Worm (Caenorhabditis elegans): ENCODE data around the gene dcap-1.

dcap-1 gene

ce11 chrIV:1093870-1094564, 39.4 kb upstream of the dcap-1 start, which contains the start of the genes cct-8 and Y55F3AR.2 (continued):
- peak; percentile 70 for TF ChIP-seq unc-30 (tag; optimal IDR thresholded peaks at IDR 0.05)
- TF ChIP-seq ceh-88 (GFP tag; IDR thresholded peaks at IDR 0.05) = peak; percentile 97
- TF ChIP-seq nhr-84 (tag; optimal IDR thresholded peaks at IDR 0.05) = peak; percentile 24
- TF ChIP-seq F16B12.6 (tag; optimal IDR thresholded peaks at IDR 0.05) = peak; percentile 100
- peak; percentile 68 for TF ChIP-seq ceh-90 (tag; optimal IDR thresholded peaks at IDR 0.05)

- TF ChIP-seq zag-1 (tag; optimal IDR thresholded peaks at IDR 0.05) (no peak), ceh-63 (GFP tag; optimal IDR thresholded peaks at IDR 0.05) (no peak), fkh-8 (tag; optimal IDR thresholded peaks at IDR 0.05) (no peak), mdl-1 (tag; optimal IDR thresholded peaks at IDR 0.05) (no peak), efl-1 (optimal IDR thresholded peaks at IDR 0.05) (no peak), efl-1 (GFP tag; optimal IDR thresholded peaks at IDR 0.05 in 1 of 2) (peak in 1 of 2 experiments; percentile 63)
Measured at ce11 chrIV:1086913-1087312, 32.3 kb upstream of the dcap-1 start, which contains the start of gene csn-4. Gene csn-4 (minus strand): TSS chrIV:1087013.

- peak; percentile 52 for TF ChIP-seq tlp-1 (tag; optimal IDR thresholded peaks at IDR 0.05)
- TF ChIP-seq pqm-1 (tag; optimal IDR thresholded peaks at IDR 0.05) = peak; percentile 76
- TF ChIP-seq elt-2 (tag; optimal IDR thresholded peaks at IDR 0.05) = peak; percentile 88
- TF ChIP-seq ztf-4 (tag; optimal IDR thresholded peaks at IDR 0.05) = no peak
- peak; percentile 52 for TF ChIP-seq jun-1 (tag; optimal IDR thresholded peaks at IDR 0.05)
Measured at ce11 chrIV:1075484-1075883, 20.9 kb upstream of the dcap-1 start.

- TF ChIP-seq C34B4.2 (tag; optimal IDR thresholded peaks at IDR 0.05) = no peak
- TF ChIP-seq blmp-1 (tag; optimal IDR thresholded peaks at IDR 0.05) = peak; percentile 92
Measured at ce11 chrIV:1074069-1074468, 19.5 kb upstream of the dcap-1 start.

ce11 chrIV:1070383-1070782, 15.8 kb upstream of the dcap-1 start:
- TF ChIP-seq elt-2 (tag; optimal IDR thresholded peaks at IDR 0.05) = peak; percentile 23
- TF ChIP-seq unc-30 (tag; optimal IDR thresholded peaks at IDR 0.05) = peak; percentile 89
- TF ChIP-seq skn-1 (tag; optimal IDR thresholded peaks at IDR 0.05) = peak; percentile 85
- no peak for TF ChIP-seq nhr-12 (tag; optimal IDR thresholded peaks at IDR 0.05)
- no peak for TF ChIP-seq ceh-63 (GFP tag; optimal IDR thresholded peaks at IDR 0.05)
- no peak for TF ChIP-seq ces-1 (GFP tag; optimal IDR thresholded peaks at IDR 0.05)
- TF ChIP-seq C34B4.2 (tag; optimal IDR thresholded peaks at IDR 0.05) = no peak
- peak; percentile 36 for TF ChIP-seq snpc-4 (tag; optimal IDR thresholded peaks at IDR 0.05)
- TF ChIP-seq nhr-11 (tag; optimal IDR thresholded peaks at IDR 0.05) = peak; percentile 70
- peak; percentile 91 for TF ChIP-seq jun-1 (tag; optimal IDR thresholded peaks at IDR 0.05)
- no peak for TF ChIP-seq tlp-1 (tag; optimal IDR thresholded peaks at IDR 0.05)
- TF ChIP-seq hlh-4 (tag; optimal IDR thresholded peaks at IDR 0.05) = no peak
- TF ChIP-seq nhr-85 (tag) = peak; percentile 14
- peak; percentile 64 to 71 for TF ChIP-seq efl-1 (optimal IDR thresholded peaks at IDR 0.05)
- peak; percentile 35 to 93 for TF ChIP-seq efl-1 (GFP tag; optimal IDR thresholded peaks at IDR 0.05 in 1 of 2)
- peak; percentile 73 for TF ChIP-seq fos-1 (tag; optimal IDR thresholded peaks at IDR 0.05)
- TF ChIP-seq C16A3.4 (tag; optimal IDR thresholded peaks at IDR 0.05) = peak; percentile 34
- peak; percentile 60 for TF ChIP-seq aly-2 (tag; optimal IDR thresholded peaks at IDR 0.05)
- TF ChIP-seq egl-27 (tag; optimal IDR thresholded peaks at IDR 0.05) = peak; percentile 38 to 67
- TF ChIP-seq pag-3 (tag; optimal IDR thresholded peaks at IDR 0.05; ENCODE audit: borderline replicate concordance, insufficient read depth) = peak; percentile 22
- peak; percentile 94 for TF ChIP-seq fkh-8 (tag; optimal IDR thresholded peaks at IDR 0.05)
- TF ChIP-seq nhr-84 (tag; optimal IDR thresholded peaks at IDR 0.05) = no peak
- peak; percentile 10 for TF ChIP-seq F16B12.6 (tag; optimal IDR thresholded peaks at IDR 0.05)
- TF ChIP-seq ceh-82 (tag; optimal IDR thresholded peaks at IDR 0.05) = peak; percentile 52 to 83 (median 67)
- no peak for TF ChIP-seq Y116A8C.19 (tag; optimal IDR thresholded peaks at IDR 0.05; ENCODE audit: borderline replicate concordance)
- peak; percentile 62 for TF ChIP-seq mep-1 (tag; optimal IDR thresholded peaks at IDR 0.05)
- TF ChIP-seq C04F5.9 (tag; optimal IDR thresholded peaks at IDR 0.05) = peak; percentile 46
- TF ChIP-seq ceh-90 (tag; optimal IDR thresholded peaks at IDR 0.05) = no peak
- peak; percentile 22 for TF ChIP-seq nhr-20 (tag; optimal IDR thresholded peaks at IDR 0.05)
- peak; percentile 90 for TF ChIP-seq unc-86 (tag; optimal IDR thresholded peaks at IDR 0.05)
- TF ChIP-seq unc-130 (tag; optimal IDR thresholded peaks at IDR 0.05) = peak; percentile 49
- TF ChIP-seq vab-15 (tag; optimal IDR thresholded peaks at IDR 0.05) = no peak
- TF ChIP-seq pax-3 (tag; optimal IDR thresholded peaks at IDR 0.05) = peak; percentile 61
- TF ChIP-seq lin-13 (GFP tag; optimal IDR thresholded peaks at IDR 0.05) = peak; percentile 53
- no peak for TF ChIP-seq efl-3 (GFP tag; optimal IDR thresholded peaks at IDR 0.05)
- TF ChIP-seq lsy-2 (tag; optimal IDR thresholded peaks at IDR 0.05) = peak; percentile 73 to 83
- peak; percentile 97 for TF ChIP-seq lin-14 (GFP tag; optimal IDR thresholded peaks at IDR 0.05)

Measured in whole organism, L1 larva.